Fruit fly (Drosophila melanogaster): ENCODE data around the gene mth.

mth gene

dm6 chr3L:329153-329698 is 17.5 kb downstream of the mth start (continued):
- TF ChIP-seq CoRest (tag; optimal IDR thresholded peaks at IDR 0.05): peak; percentile 3
- no peak for TF ChIP-seq Tbp (GFP tag; optimal IDR thresholded peaks at IDR 0.05)
- peak; percentile 40; the same call in 1 of the 3 replicates for TF ChIP-seq CG34224 (GFP tag; IDR thresholded peaks at IDR 0.05; ENCODE audit: partially characterized antibody)
- no peak for TF ChIP-seq CG1024 (GFP tag; IDR thresholded peaks at IDR 0.05)
- no peak for TF ChIP-seq rib (GFP tag; IDR thresholded peaks at IDR 0.05)
- peak; percentile 63; the same call in 1 of the 4 replicates for TF ChIP-seq Dll (GFP tag; IDR thresholded peaks at IDR 0.05; ENCODE audit: partially characterized antibody)
- peak; percentile 58 for TF ChIP-seq Meics (GFP tag; optimal IDR thresholded peaks at IDR 0.05)
- peak; percentile 45 for TF ChIP-seq mirr (GFP tag; optimal IDR thresholded peaks at IDR 0.05)
- no peak for TF ChIP-seq dysf (GFP tag; IDR thresholded peaks at IDR 0.05)
- no peak for TF ChIP-seq CG6683 (GFP tag; optimal IDR thresholded peaks at IDR 0.05)
- TF ChIP-seq NfI (GFP tag; optimal IDR thresholded peaks at IDR 0.05): peak; percentile 43
- TF ChIP-seq CG10366 (GFP tag; IDR thresholded peaks at IDR 0.05): no peak
- TF ChIP-seq CG13287 (GFP tag; IDR thresholded peaks at IDR 0.05; ENCODE audit: partially characterized antibody): peak; percentile 73
- no peak for TF ChIP-seq sisA (GFP tag; IDR thresholded peaks at IDR 0.05)
- TF ChIP-seq unpg (GFP tag; optimal IDR thresholded peaks at IDR 0.05): peak; percentile 19
- peak; percentile 41 for TF ChIP-seq phol (tag; optimal IDR thresholded peaks at IDR 0.05)
- TF ChIP-seq gfzf (GFP tag; optimal IDR thresholded peaks at IDR 0.05): peak; percentile 64
- no peak for TF ChIP-seq sqz (GFP tag; optimal IDR thresholded peaks at IDR 0.05)
- TF ChIP-seq Bteb2 (GFP tag; optimal IDR thresholded peaks at IDR 0.05): no peak
- TF ChIP-seq grau (tag; optimal IDR thresholded peaks at IDR 0.05): peak; percentile 0
- peak; percentile 47; the same call in 2 of the 3 replicates for TF ChIP-seq vnd (GFP tag; IDR thresholded peaks at IDR 0.05; ENCODE audit: partially characterized antibody)
- TF ChIP-seq unc-4 (GFP tag; IDR thresholded peaks at IDR 0.05; ENCODE audit: partially characterized antibody): peak; percentile 67
- TF ChIP-seq CG13894 (tag; optimal IDR thresholded peaks at IDR 0.05): peak; percentile 69
- peak; percentile 30 for TF ChIP-seq Myb (GFP tag; optimal IDR thresholded peaks at IDR 0.05)
- TF ChIP-seq B-H1 (GFP tag; IDR thresholded peaks at IDR 0.05): no peak
- peak; percentile 35; the same call in 1 of the 3 replicates for TF ChIP-seq CG6791 (GFP tag; IDR thresholded peaks at IDR 0.05; ENCODE audit: partially characterized antibody)
- peak; percentile 39 for TF ChIP-seq pzg (GFP tag; optimal IDR thresholded peaks at IDR 0.05)
- no peak for TF ChIP-seq CG17361 (GFP tag; IDR thresholded peaks at IDR 0.05)
- no peak for TF ChIP-seq CG30431 (GFP tag; optimal IDR thresholded peaks at IDR 0.05)
- no peak for TF ChIP-seq CG7372 (GFP tag; IDR thresholded peaks at IDR 0.05)
- peak; percentile 42; the same call in 1 of the 2 replicates for TF ChIP-seq Bgb (GFP tag; IDR thresholded peaks at IDR 0.05; ENCODE audit: partially characterized antibody)
- peak; percentile 57 for TF ChIP-seq Dp (GFP tag; optimal IDR thresholded peaks at IDR 0.05)
- peak; percentile 26 for TF ChIP-seq Fer3 (tag; optimal IDR thresholded peaks at IDR 0.05)
- TF ChIP-seq nmo (GFP tag; optimal IDR thresholded peaks at IDR 0.05): peak; percentile 5
- TF ChIP-seq Max (GFP tag; optimal IDR thresholded peaks at IDR 0.05): no peak
- no peak for TF ChIP-seq Nf-YB (GFP tag; optimal IDR thresholded peaks at IDR 0.05)
- no peak for TF ChIP-seq ash1 (GFP tag; optimal IDR thresholded peaks at IDR 0.05)
- no peak for TF ChIP-seq CG3163 (GFP tag; optimal IDR thresholded peaks at IDR 0.05)
- no peak for TF ChIP-seq CG1832 (GFP tag; optimal IDR thresholded peaks at IDR 0.05)
- TF ChIP-seq tna (GFP tag; IDR thresholded peaks at IDR 0.05; ENCODE audit: partially characterized antibody): peak; percentile 17; the same call in 1 of the 2 replicates
- TF ChIP-seq CG18262 (tag; optimal IDR thresholded peaks at IDR 0.05): no peak
- TF ChIP-seq CG7987 (GFP tag; optimal IDR thresholded peaks at IDR 0.05): peak; percentile 27
- no peak for TF ChIP-seq oc (tag; optimal IDR thresholded peaks at IDR 0.05)
- peak; percentile 31; the same call in 1 of the 3 replicates for TF ChIP-seq ci (GFP tag; IDR thresholded peaks at IDR 0.05)
- peak; percentile 63 for TF ChIP-seq Scr (GFP tag; IDR thresholded peaks at IDR 0.05; ENCODE audit: partially characterized antibody)
- no peak for TF ChIP-seq stc (GFP tag; IDR thresholded peaks at IDR 0.05)
- peak; percentile 33 for TF ChIP-seq ftz-f1 (GFP tag; optimal IDR thresholded peaks at IDR 0.05)
- no peak for TF ChIP-seq chn (GFP tag; optimal IDR thresholded peaks at IDR 0.05)
- TF ChIP-seq her (GFP tag; optimal IDR thresholded peaks at IDR 0.05): peak; percentile 38
